Fruit fly (Drosophila melanogaster) whole organism, embryonic: ENCODE measurements around the gene CG33298.

Experiments
- CG9727 ChIP-seq: fragments of 200-800 bp; sonication (Bioruptor generic); optimal IDR thresholded peaks from 3 replicates; lab custom pipeline; 2017; ENCODE audit warnings: missing biosample characterization, mild to moderate bottlenecking, missing genetic modification characterization
- MTF-1 ChIP-seq: fragments of 200-800 bp; sonication (Bioruptor generic); optimal IDR thresholded peaks from 2 replicates; lab custom pipeline; 2018; ENCODE audit warnings: missing biosample characterization, mild to moderate bottlenecking, missing genetic modification characterization, borderline replicate concordance
- cad ChIP-seq: fragments of >200 bp; optimal IDR thresholded peaks from 2 replicates; lab custom pipeline; 2017; ENCODE audit warnings: missing biosample characterization, missing genetic modification characterization
- da ChIP-seq: fragments of 200-800 bp; sonication (Bioruptor generic); optimal IDR thresholded peaks from 2 replicates; lab custom pipeline; 2016; ENCODE audit warnings: missing biosample characterization, missing genetic modification characterization
- wor ChIP-seq: fragments of 200-800 bp; sonication (Bioruptor generic); IDR thresholded peaks from 2 replicates; pipeline ENCODE4 v1.3.6; 2022; ENCODE audit warnings: missing biosample characterization, missing genetic modification characterization

dm6 chr2L:9496378-9497284, 1.4 kb downstream of the CG33298 start:
- TF ChIP-seq wor (no peak), cad (peak; percentile 51), MTF-1 (no peak), da (no peak), CG9727 (GFP tag; lab: Kevin White, UChicago) (peak; percentile 32)
